Fruit fly (Drosophila melanogaster): ENCODE results near the gene CG5863.

DNA sequence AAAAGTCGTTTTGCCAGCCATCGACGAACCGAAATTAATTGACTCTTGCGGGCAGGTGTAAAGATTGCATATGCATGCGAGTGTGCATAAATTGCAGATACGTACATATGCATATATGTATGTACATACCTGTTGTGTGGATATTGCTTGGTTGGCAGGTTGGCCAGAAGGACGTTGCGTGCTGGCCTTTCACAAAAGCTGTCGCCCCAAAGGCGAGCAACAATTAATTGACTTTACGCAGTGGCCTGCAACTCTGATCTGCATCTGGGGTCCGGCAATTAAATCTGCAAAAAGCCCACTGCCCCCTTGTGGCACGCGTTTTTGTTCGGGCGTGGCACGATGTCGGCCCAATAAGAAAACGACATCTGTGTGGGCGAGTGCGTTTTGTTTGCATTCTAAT lies 22.2 kb downstream of the CG5863 start:
- TF ChIP-seq CG8478 (optimal IDR thresholded peaks at IDR 0.05): no peak
- no peak for TF ChIP-seq CTCF (optimal IDR thresholded peaks at IDR 0.05)

Measured in S2 (cell line).